Fruit fly (Drosophila melanogaster) Kc167 (cell line): Measurements from ENCODE around the gene Acn.

Experiments used
- Myc ChIP-seq: fragments of >200 bp; optimal IDR thresholded peaks from 2 replicates; lab custom pipeline; 2017; ENCODE audit warnings: missing external identifiers
- Sin3A ChIP-seq: fragments of >200 bp; optimal IDR thresholded peaks from 2 replicates; lab custom pipeline; 2018; ENCODE audit warnings: missing external identifiers
- h ChIP-seq: fragments of >200 bp; optimal IDR thresholded peaks from 3 replicates; lab custom pipeline; 2018; ENCODE audit warnings: missing external identifiers
- insv ChIP-seq: fragments of >200 bp; optimal IDR thresholded peaks from 3 replicates; lab custom pipeline; 2018; ENCODE audit warnings: missing external identifiers
- psq ChIP-seq: fragments of >200 bp; optimal IDR thresholded peaks from 2 replicates; lab custom pipeline; 2017; ENCODE audit warnings: missing external identifiers
- ttk ChIP-seq: sonication (Bioruptor generic); optimal IDR thresholded peaks from 2 replicates; lab custom pipeline; 2017; ENCODE audit warnings: missing external identifiers

Acn gene

dm6 chr2L:19027246-19027886, 17.8 kb upstream of the Acn start, which contains the start of gene Sidpn:
Gene Sidpn (plus strand): TSS chr2L:19027710.
- no peak for TF ChIP-seq Sin3A
- TF ChIP-seq psq (lab: Kevin White, UChicago), result no peak
- no peak for TF ChIP-seq h (lab: Kevin White, UChicago)
- no peak for TF ChIP-seq insv (lab: Kevin White, UChicago)
- no peak for TF ChIP-seq Myc
- no peak for TF ChIP-seq ttk

- TF ChIP-seq insv (lab: Kevin White, UChicago) (no peak), Myc (no peak), Sin3A (no peak), psq (lab: Kevin White, UChicago) (no peak), h (lab: Kevin White, UChicago) (no peak), ttk (no peak)
Measured at dm6 chr2L:19033288-19033687, 11.9 kb upstream of the Acn start, which contains the start of gene hook. Gene hook (minus strand): TSS chr2L:19033498.

- TF ChIP-seq Sin3A, result no peak
- TF ChIP-seq psq (lab: Kevin White, UChicago), result no peak
- no peak for TF ChIP-seq Myc
- TF ChIP-seq insv (lab: Kevin White, UChicago), result no peak
- TF ChIP-seq h (lab: Kevin White, UChicago), result no peak
- TF ChIP-seq ttk, result no peak
Measured at dm6 chr2L:19034213-19034929, 10.8 kb upstream of the Acn start, which contains the start of the genes mib2 and CG31800. Gene mib2 (plus strand): TSS chr2L:19034444. Gene CG31800 (minus strand): TSS chr2L:19034576.

dm6 chr2L:19035013-19035412, 10.1 kb upstream of the Acn start:
- no peak for TF ChIP-seq h (lab: Kevin White, UChicago)

- no peak for TF ChIP-seq Myc
- TF ChIP-seq Sin3A, result no peak
- no peak for TF ChIP-seq insv (lab: Kevin White, UChicago)
- TF ChIP-seq ttk, result no peak
- TF ChIP-seq h (lab: Kevin White, UChicago), result no peak
- no peak for TF ChIP-seq psq (lab: Kevin White, UChicago)
Measured at dm6 chr2L:19036105-19036714, 8.9 kb upstream of the Acn start.

DNA sequence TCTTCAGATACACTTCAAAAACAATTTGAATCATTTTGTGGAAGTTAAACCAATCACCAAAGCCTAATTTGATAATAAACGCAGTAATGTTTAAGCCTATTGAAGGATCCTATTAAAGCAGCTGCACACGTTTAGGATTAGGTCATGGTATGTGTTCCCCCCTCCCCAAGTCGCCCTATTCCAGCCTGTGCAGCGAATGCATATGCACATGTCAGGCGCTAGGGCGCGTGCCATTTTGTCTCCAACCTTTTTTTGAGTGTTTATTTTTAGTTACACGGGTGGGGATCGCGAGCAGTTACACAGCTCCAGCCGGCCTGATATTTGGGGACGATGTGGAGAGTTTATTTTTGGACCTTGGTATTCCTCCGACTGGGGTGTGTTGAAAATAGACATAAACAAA, 8.1 kb upstream of the Acn start:
- TF ChIP-seq Sin3A (no peak), ttk (no peak), h (lab: Kevin White, UChicago) (no peak), Myc (no peak), insv (lab: Kevin White, UChicago) (no peak)

DNA sequence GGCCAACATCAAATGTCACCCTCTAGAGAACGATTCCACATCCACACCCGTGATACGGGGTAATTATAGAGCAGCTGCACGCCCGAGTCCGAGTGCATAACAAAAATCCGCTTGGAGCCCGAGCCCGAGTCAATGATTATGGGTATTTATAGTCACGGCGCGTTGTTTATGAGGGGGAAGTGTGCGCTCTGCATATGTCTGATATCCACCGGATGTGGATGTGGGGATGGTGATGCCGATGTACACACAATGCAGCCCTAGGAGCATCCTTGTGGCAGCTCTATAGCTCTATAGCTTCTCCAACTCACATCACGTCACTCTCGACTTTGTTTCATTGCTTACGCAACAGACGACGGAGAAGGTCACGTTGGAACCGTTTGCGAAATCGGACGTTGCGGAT, 7.7 kb upstream of the Acn start:
- no peak for TF ChIP-seq Myc
- no peak for TF ChIP-seq insv (lab: Kevin White, UChicago)
- TF ChIP-seq Sin3A, result no peak
- TF ChIP-seq psq (lab: Kevin White, UChicago), result no peak
- no peak for TF ChIP-seq h (lab: Kevin White, UChicago)
- no peak for TF ChIP-seq ttk

DNA sequence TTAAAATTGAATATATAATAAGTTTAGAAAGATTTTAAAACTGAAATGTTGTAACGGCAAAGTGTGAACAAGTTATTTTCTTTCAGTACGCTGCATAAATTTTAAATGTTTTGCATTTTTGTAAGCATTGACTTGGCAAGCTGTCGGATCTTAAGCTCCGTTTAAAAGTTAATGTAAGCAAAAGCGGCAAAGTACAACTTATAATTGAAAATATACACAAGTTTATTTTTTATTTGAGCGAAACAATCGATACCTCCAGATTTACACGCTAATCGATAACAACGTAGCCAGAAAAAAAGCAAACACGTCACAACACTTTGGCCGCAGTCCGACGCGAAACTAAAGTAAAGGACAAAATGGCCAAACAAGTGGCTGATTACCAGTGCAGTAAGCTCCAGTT, 3.6 kb upstream of the Acn start, which contains the start of gene Catsup:
Gene Catsup, plus strand, starts transcription at position 273 of the 400 bp plus-strand sequence.
- no peak for TF ChIP-seq ttk
- no peak for TF ChIP-seq Sin3A
- TF ChIP-seq psq (lab: Kevin White, UChicago), result no peak
- no peak for TF ChIP-seq Myc
- TF ChIP-seq insv (lab: Kevin White, UChicago), result no peak
- TF ChIP-seq h (lab: Kevin White, UChicago), result no peak

DNA sequence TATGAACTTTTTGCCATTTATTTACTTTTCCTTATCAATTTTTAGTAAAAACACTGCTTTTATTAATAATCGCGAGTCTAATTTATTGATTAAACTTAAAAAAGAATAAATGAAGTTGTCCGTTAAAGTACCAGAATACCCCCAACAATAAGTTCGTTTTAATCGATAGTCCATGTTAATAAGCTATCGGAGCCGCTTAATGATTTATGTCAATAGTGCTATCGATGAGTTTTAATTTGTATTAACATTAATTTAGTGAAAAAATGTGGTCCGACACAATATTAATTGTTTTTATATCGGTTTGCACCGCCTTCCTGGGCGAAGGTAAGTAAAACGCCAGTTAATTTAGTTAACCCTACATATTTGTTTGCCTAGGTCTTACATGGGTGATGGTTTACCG, 3.8 kb downstream of the Acn start, which contains the start of gene CG10470:
Gene CG10470, plus strand, starts transcription at position 165 of the 400 bp plus-strand sequence.
- TF ChIP-seq ttk (no peak), Sin3A (no peak), Myc (no peak), insv (lab: Kevin White, UChicago) (no peak), psq (lab: Kevin White, UChicago) (no peak), h (lab: Kevin White, UChicago) (no peak)

- TF ChIP-seq ttk (no peak), Sin3A (no peak), insv (lab: Kevin White, UChicago) (no peak), Myc (no peak), psq (lab: Kevin White, UChicago) (no peak), h (lab: Kevin White, UChicago) (no peak)
Measured at dm6 chr2L:19051534-19052100, 6.5 kb downstream of the Acn start, which contains the start of gene Rpn3. Gene Rpn3 (plus strand): TSS chr2L:19051790.

- TF ChIP-seq insv (lab: Kevin White, UChicago) (no peak), h (lab: Kevin White, UChicago) (no peak), Sin3A (no peak), ttk (no peak), psq (lab: Kevin White, UChicago) (no peak), Myc (no peak)
Measured at dm6 chr2L:19053860-19054515, 8.8 kb downstream of the Acn start, which contains the start of gene CG10492. Gene CG10492 (plus strand): TSS chr2L:19054078.

dm6 chr2L:19054516-19054887, 9.3 kb downstream of the Acn start:
- no peak for TF ChIP-seq Sin3A
- TF ChIP-seq Myc, result no peak
- no peak for TF ChIP-seq insv (lab: Kevin White, UChicago)
- no peak for TF ChIP-seq psq (lab: Kevin White, UChicago)
- TF ChIP-seq ttk, result no peak
- no peak for TF ChIP-seq h (lab: Kevin White, UChicago)
